Worm (Caenorhabditis elegans): ENCODE measurements around the gene ZK867.2.

Gene ZK867.2

ce11 chrX:7181627-7182026 is 24.9 kb upstream of the ZK867.2 start (continued):
- TF ChIP-seq hlh-30 (tag; optimal IDR thresholded peaks at IDR 0.05; ENCODE audit: insufficient read depth) (peak; percentile 87), dmd-9 (GFP tag; IDR thresholded peaks at IDR 0.05) (no peak), lir-3 (tag; optimal IDR thresholded peaks at IDR 0.05) (peak; percentile 1), F10B5.3 (tag; optimal IDR thresholded peaks at IDR 0.05) (peak; percentile 66), ceh-62 (tag; optimal IDR thresholded peaks at IDR 0.05) (no peak), hmg-1.1 (GFP tag; IDR thresholded peaks at IDR 0.05) (peak; percentile 98), T20F7.1 (GFP tag; optimal IDR thresholded peaks at IDR 0.05) (peak; percentile 90), nhr-237 (tag; optimal IDR thresholded peaks at IDR 0.05) (peak; percentile 72), nhr-77 (tag; optimal IDR thresholded peaks at IDR 0.05) (peak; percentile 99), Y5F2A.4 (GFP tag; optimal IDR thresholded peaks at IDR 0.05) (no peak), hif-1 (tag; optimal IDR thresholded peaks at IDR 0.05) (peak in 1 of 2 experiments; percentile 51), R02D3.7 (tag; optimal IDR thresholded peaks at IDR 0.05) (no peak), ZK337.2 (GFP tag; IDR thresholded peaks at IDR 0.05) (no peak), saeg-2 (GFP tag; IDR thresholded peaks at IDR 0.05) (peak; percentile 81; the same call in 1 of the 2 replicates), ceh-82 (tag; optimal IDR thresholded peaks at IDR 0.05) (no peak), dpl-1 (GFP tag; optimal IDR thresholded peaks at IDR 0.05) (peak; percentile 66), jun-1 (tag; optimal IDR thresholded peaks at IDR 0.05) (peak; percentile 97), F49E8.2 (tag; optimal IDR thresholded peaks at IDR 0.05; ENCODE audit: borderline replicate concordance) (no peak), daf-8 (GFP tag; IDR thresholded peaks at IDR 0.05) (0 out of 2 replicates have a peak, but pooled peaks have one; percentile 16), daf-19 (GFP tag; conservative IDR thresholded peaks at IDR 0.05) (no peak), mxl-3 (GFP tag; optimal IDR thresholded peaks at IDR 0.05) (peak; percentile 90), set-16 (GFP tag; IDR thresholded peaks at IDR 0.05) (no peak), nhr-10 (tag; optimal IDR thresholded peaks at IDR 0.05) (peak; percentile 65), Y48G9A.11 (GFP tag; IDR thresholded peaks at IDR 0.05) (no peak), nhr-102 (tag; optimal IDR thresholded peaks at IDR 0.05) (peak; percentile 98), lim-7 (GFP tag; IDR thresholded peaks at IDR 0.05) (no peak), Y105C5A.15 (GFP tag; IDR thresholded peaks at IDR 0.05) (no peak), nhr-76 (tag; optimal IDR thresholded peaks at IDR 0.05) (peak; percentile 68), lin-38 (GFP tag; IDR thresholded peaks at IDR 0.05) (peak; percentile 73), gei-8 (GFP tag; optimal IDR thresholded peaks at IDR 0.05) (no peak), ztf-11 (tag; optimal IDR thresholded peaks at IDR 0.05) (no peak), nhr-111 (GFP tag; optimal IDR thresholded peaks at IDR 0.05) (no peak), ces-1 (GFP tag; optimal IDR thresholded peaks at IDR 0.05) (peak; percentile 12), lin-29 (GFP tag; IDR thresholded peaks at IDR 0.05) (peak; percentile 90), mxl-2 (GFP tag; conservative IDR thresholded peaks at IDR 0.05) (0 out of 2 replicates have a peak, but pooled peaks have one; percentile 53), unc-130 (GFP tag; optimal IDR thresholded peaks at IDR 0.05) (no peak), dmd-6 (GFP tag; IDR thresholded peaks at IDR 0.05) (peak; percentile 89), pqm-1 (tag; optimal IDR thresholded peaks at IDR 0.05) (peak; percentile 41), ZK546.5 (tag; optimal IDR thresholded peaks at IDR 0.05) (no peak), mep-1 (tag; optimal IDR thresholded peaks at IDR 0.05) (peak; percentile 99), nhr-48 (tag; optimal IDR thresholded peaks at IDR 0.05) (peak; percentile 83), rbr-2 (tag; optimal IDR thresholded peaks at IDR 0.05) (peak; percentile 94), daf-12 (tag; optimal IDR thresholded peaks at IDR 0.05) (no peak), ztf-7 (tag; optimal IDR thresholded peaks at IDR 0.05) (peak; percentile 92), tra-1 (GFP tag; IDR thresholded peaks at IDR 0.05) (no peak; the same call in 1 of the 2 replicates), duxl-1 (tag; optimal IDR thresholded peaks at IDR 0.05; ENCODE audit: poor library complexity) (peak; percentile 97), snpc-1.2 (GFP tag; IDR thresholded peaks at IDR 0.05) (no peak), ceh-32 (tag; optimal IDR thresholded peaks at IDR 0.05; ENCODE audit: poor library complexity) (peak; percentile 49), tag-97 (GFP tag; IDR thresholded peaks at IDR 0.05) (no peak), dmd-8 (GFP tag; IDR thresholded peaks at IDR 0.05) (no peak), arid-1 (GFP tag; conservative IDR thresholded peaks at IDR 0.05) (no peak), skn-1 (tag; optimal IDR thresholded peaks at IDR 0.05) (no peak)
